Worm (Caenorhabditis elegans) whole organism, late embryonic: ENCODE measurements around the gene C05D2.8.

ENCODE experiments used
- ceh-2 ChIP-seq: sonication (generic microtip); optimal IDR thresholded peaks from 2 replicates; lab custom pipeline; 2016; ENCODE audit warnings: missing genotype, missing genetic modification characterization, missing compliant biosample characterization
- elt-2 ChIP-seq: sonication (generic microtip); optimal IDR thresholded peaks from 2 replicates; lab custom pipeline; 2016; ENCODE audit warnings: missing genetic modification reagents, missing genetic modification characterization, missing compliant biosample characterization
- fkh-6 ChIP-seq: sonication (generic microtip); optimal IDR thresholded peaks from 2 replicates; lab custom pipeline; 2016; ENCODE audit warnings: missing genetic modification characterization, missing compliant biosample characterization
- hlh-30 ChIP-seq: sonication (generic microtip); optimal IDR thresholded peaks from 2 replicates; lab custom pipeline; 2017; ENCODE audit warnings: antibody characterized with exemption, missing genetic modification characterization, missing compliant biosample characterization; ENCODE audit not compliant: insufficient read depth
- pat-9 ChIP-seq: fragments of 200-800 bp; sonication (Bioruptor generic); optimal IDR thresholded peaks from 2 replicates; lab custom pipeline; 2018; ENCODE audit warnings: mild to moderate bottlenecking, missing genetic modification characterization, moderate library complexity, missing compliant biosample characterization
- pqm-1 ChIP-seq: sonication (generic microtip); optimal IDR thresholded peaks from 2 replicates; lab custom pipeline; 2016; ENCODE audit warnings: missing genetic modification characterization, missing compliant biosample characterization
- pros-1 ChIP-seq: fragments of 150-350 bp; optimal IDR thresholded peaks from 2 replicates; lab custom pipeline; 2014; ENCODE audit warnings: missing biosample characterization, missing genetic modification reagents, missing genetic modification characterization
- ztf-16 ChIP-seq: sonication (generic microtip); optimal IDR thresholded peaks from 2 replicates; lab custom pipeline; 2017; ENCODE audit warnings: missing genetic modification characterization, missing compliant biosample characterization

ce11 chrIII:5564799-5565198 lies 45.3 kb downstream of the C05D2.8 start, which contains the start of gene mlc-3:
- TF ChIP-seq fkh-6 (tag; lab: Kevin White, UChicago) (no peak), elt-2 (tag; lab: Kevin White, UChicago) (no peak), pat-9 (tag; lab: Kevin White, UChicago) (peak; percentile 47), hlh-30 (tag; lab: Kevin White, UChicago) (no peak), ztf-16 (tag; lab: Kevin White, UChicago) (no peak), pros-1 (tag; lab: Kevin White, UChicago) (no peak), ceh-2 (tag; lab: Kevin White, UChicago) (no peak), pqm-1 (tag; lab: Kevin White, UChicago) (no peak)
